Fruit fly (Drosophila melanogaster) whole organism, pupa: ENCODE results near the gene ppk30.
A peak's percentile ranks its signal among the peaks of the same experiment; 100 is the strongest.

ENCODE experiments used
- CG10348 ChIP-seq: fragments of 200-800 bp; sonication (Bioruptor generic); IDR thresholded peaks from 2 replicates; pipeline ENCODE4 v1.3.6; 2022; ENCODE audit warnings: missing biosample characterization, missing genetic modification characterization
- CG12605 ChIP-seq: fragments of 200-800 bp; sonication (Bioruptor generic); IDR thresholded peaks from 2 replicates; pipeline ENCODE4 v1.3.6; 2022; ENCODE audit warnings: missing biosample characterization, missing genetic modification characterization
- CG13204 ChIP-seq: fragments of 200-800 bp; sonication (Bioruptor generic); optimal IDR thresholded peaks from 2 replicates; lab custom pipeline; 2018; ENCODE audit warnings: missing biosample characterization, mild to moderate bottlenecking, missing genetic modification characterization, moderate library complexity
- CG14655 ChIP-seq: fragments of 200-800 bp; sonication (Bioruptor generic); optimal IDR thresholded peaks from 3 replicates; lab custom pipeline; 2017; ENCODE audit warnings: mild to moderate bottlenecking, missing biosample characterization, missing genetic modification reagents, missing genetic modification characterization
- CG15710 ChIP-seq: fragments of 200-800 bp; sonication (Bioruptor generic); optimal IDR thresholded peaks from 2 replicates; lab custom pipeline; 2018; ENCODE audit warnings: missing biosample characterization, mild to moderate bottlenecking, missing genetic modification characterization, moderate library complexity
- CG17806 ChIP-seq: fragments of 200-800 bp; sonication (Bioruptor generic); optimal IDR thresholded peaks from 2 replicates; lab custom pipeline; 2018; ENCODE audit warnings: missing biosample characterization, mild to moderate bottlenecking, missing genetic modification characterization, moderate library complexity
- CG32121 ChIP-seq: fragments of 200-800 bp; sonication (Bioruptor generic); IDR thresholded peaks from 2 replicates; pipeline ENCODE4 v1.3.6; 2022; ENCODE audit warnings: missing biosample characterization, missing genetic modification characterization
- CG34367 ChIP-seq: fragments of 200-800 bp; sonication (Bioruptor generic); optimal IDR thresholded peaks from 2 replicates; lab custom pipeline; 2018; ENCODE audit warnings: missing biosample characterization, mild to moderate bottlenecking, missing genetic modification characterization
- CG4496 ChIP-seq: fragments of 200-800 bp; sonication (Bioruptor generic); IDR thresholded peaks from 3 replicates; pipeline ENCODE4 v1.3.6; 2022; ENCODE audit warnings: missing biosample characterization, missing genetic modification characterization
- CG8159 ChIP-seq: fragments of 200-800 bp; sonication (Bioruptor generic); optimal IDR thresholded peaks from 3 replicates; lab custom pipeline; 2018; ENCODE audit warnings: missing biosample characterization, mild to moderate bottlenecking, missing genetic modification characterization, moderate library complexity
- CG8301 ChIP-seq: fragments of 200-800 bp; sonication (Bioruptor generic); optimal IDR thresholded peaks from 2 replicates; lab custom pipeline; 2018; ENCODE audit warnings: missing biosample characterization, mild to moderate bottlenecking, missing genetic modification characterization
- CG9948 ChIP-seq: fragments of 200-800 bp; sonication (Bioruptor generic); optimal IDR thresholded peaks from 2 replicates; lab custom pipeline; 2018; ENCODE audit warnings: missing biosample characterization, mild to moderate bottlenecking, missing genetic modification characterization, moderate library complexity
- D1 ChIP-seq: fragments of 200-800 bp; sonication (Bioruptor generic); optimal IDR thresholded peaks from 2 replicates; lab custom pipeline; 2018; ENCODE audit warnings: missing biosample characterization, mild to moderate bottlenecking, missing genetic modification characterization, moderate library complexity
- EcR ChIP-seq: fragments of 200-800 bp; sonication (Bioruptor generic); optimal IDR thresholded peaks from 3 replicates; lab custom pipeline; 2019; ENCODE audit warnings: missing biosample characterization, missing genetic modification characterization, mild to moderate bottlenecking, moderate library complexity, missing genetic modification reagents
- Ets98B ChIP-seq: fragments of 200-800 bp; sonication (Bioruptor generic); IDR thresholded peaks from 2 replicates; pipeline ENCODE4 v1.3.6; 2022; ENCODE audit warnings: missing biosample characterization, missing genetic modification characterization
- Pif1A ChIP-seq: fragments of 200-800 bp; sonication (Bioruptor generic); optimal IDR thresholded peaks from 3 replicates; lab custom pipeline; 2016; ENCODE audit warnings: missing biosample characterization, missing genetic modification characterization
- Pif1B ChIP-seq: fragments of 200-800 bp; sonication (Bioruptor generic); optimal IDR thresholded peaks from 3 replicates; lab custom pipeline; 2016; ENCODE audit warnings: missing biosample characterization, missing genetic modification characterization
- Snoo ChIP-seq: fragments of 200-800 bp; sonication (Bioruptor generic); optimal IDR thresholded peaks from 3 replicates; lab custom pipeline; 2017; ENCODE audit warnings: missing biosample characterization, mild to moderate bottlenecking, missing genetic modification characterization, inconsistent platforms
- fd96Ca ChIP-seq: fragments of 200-800 bp; sonication (Bioruptor generic); IDR thresholded peaks from 3 replicates; pipeline ENCODE4 v1.3.6; 2022; ENCODE audit warnings: missing biosample characterization, missing genetic modification characterization
- gl ChIP-seq: fragments of 200-800 bp; sonication (Bioruptor generic); optimal IDR thresholded peaks from 2 replicates; lab custom pipeline; 2018; ENCODE audit warnings: missing biosample characterization, mild to moderate bottlenecking, missing genetic modification characterization

Gene ppk30

DNA sequence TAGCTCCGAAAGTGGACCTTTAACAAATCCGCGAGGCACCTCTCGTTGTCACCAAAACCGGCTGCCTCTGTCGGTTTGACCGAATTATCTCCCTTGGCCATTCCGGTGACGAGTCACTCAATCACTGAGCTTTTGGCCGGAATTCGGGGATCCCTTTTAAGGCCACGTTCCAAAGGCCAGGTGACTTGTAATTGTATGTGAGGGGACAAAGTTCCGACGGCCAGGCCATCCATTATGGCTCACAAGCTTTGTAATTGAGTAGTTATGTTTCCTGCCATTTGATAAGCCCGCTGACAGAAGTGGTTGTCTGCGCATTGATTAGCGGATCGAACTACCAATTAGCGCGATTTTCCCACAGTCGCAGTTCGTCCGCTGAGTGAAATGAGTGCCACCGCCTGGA lies at the start of gene ppk30, which contains the start of gene ppk20:
TSS of gene ppk30 (plus strand) at position 373 of the 400 bp plus-strand sequence.
TSS of gene ppk20 (minus strand) at position 101 of the 400 bp plus-strand sequence.
- TF ChIP-seq Pif1A (GFP tag; lab: Kevin White, UChicago) (no peak), Ets98B (GFP tag; lab: Robert Waterston, UW) (no peak), CG9948 (no peak), CG13204 (GFP tag; lab: Kevin White, UChicago) (no peak), CG12605 (GFP tag; lab: Robert Waterston, UW) (no peak), gl (tag; lab: Kevin White, UChicago) (no peak), CG17806 (tag; lab: Kevin White, UChicago) (no peak), CG15710 (tag; lab: Kevin White, UChicago) (no peak), Snoo (tag; lab: Kevin White, UChicago) (no peak), CG8301 (tag; lab: Kevin White, UChicago) (no peak), CG4496 (no peak), CG14655 (GFP tag; lab: Kevin White, UChicago) (no peak), CG34367 (no peak), D1 (tag; lab: Kevin White, UChicago) (no peak), EcR (no peak)

DNA sequence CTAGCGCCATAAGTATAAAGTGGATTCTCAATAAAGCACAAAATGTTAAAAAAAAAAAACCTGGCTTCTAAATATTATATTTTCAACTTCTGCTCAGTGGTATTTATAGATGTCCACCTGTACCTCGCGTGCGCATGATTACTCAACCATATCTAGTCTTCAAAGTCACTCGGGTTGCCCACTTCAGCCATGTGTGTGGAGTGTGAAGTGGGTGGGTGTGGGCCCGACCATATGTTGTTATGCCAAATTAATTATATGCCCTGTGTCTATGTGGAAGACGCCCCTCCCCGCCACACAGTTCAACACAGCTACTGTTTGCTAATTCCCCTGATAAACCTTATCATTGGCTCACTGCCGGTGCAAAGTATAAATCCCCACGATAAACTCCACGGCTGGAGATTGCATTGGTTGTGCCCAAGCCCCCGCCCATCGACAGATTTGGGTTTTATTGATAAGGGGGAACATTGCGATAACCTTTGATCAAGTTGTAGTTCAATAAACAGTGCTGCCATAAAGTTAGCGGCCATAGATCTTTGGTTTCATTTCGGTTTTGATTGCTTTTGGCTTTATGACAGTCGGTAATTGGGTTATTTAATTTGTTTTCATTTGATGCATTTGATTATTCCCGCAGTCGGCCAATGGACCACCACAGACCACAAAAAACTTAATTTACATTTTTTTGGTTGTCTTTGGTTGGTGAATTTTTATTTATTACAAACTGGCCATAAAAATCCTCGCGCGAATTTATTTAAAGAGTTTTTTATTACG lies 48.1 kb upstream of the ppk30 start:
- TF ChIP-seq CG13204 (GFP tag; lab: Kevin White, UChicago) (no peak), CG10348 (no peak), CG34367 (no peak), EcR (no peak), CG17806 (tag; lab: Kevin White, UChicago) (no peak), CG8159 (no peak), Pif1A (GFP tag; lab: Kevin White, UChicago) (no peak), CG32121 (GFP tag; lab: Robert Waterston, UW) (no peak), CG15710 (tag; lab: Kevin White, UChicago) (no peak), CG14655 (GFP tag; lab: Kevin White, UChicago) (no peak)

dm6 chr3R:29625883-29626282 lies 43.1 kb upstream of the ppk30 start:
- TF ChIP-seq CG17806 (tag; lab: Kevin White, UChicago) (no peak), fd96Ca (GFP tag; lab: Robert Waterston, UW) (peak; percentile 51; the same call in 1 of the 3 replicates), CG4496 (0 out of 3 replicates have a peak, but pooled peaks have one; percentile 33), CG13204 (GFP tag; lab: Kevin White, UChicago) (peak; percentile 3), Ets98B (GFP tag; lab: Robert Waterston, UW) (peak; percentile 13; the same call in 1 of the 2 replicates), CG15710 (tag; lab: Kevin White, UChicago) (peak; percentile 46), CG8159 (peak; percentile 49), CG10348 (no peak), EcR (no peak)
- TF ChIP-seq, all 21 proteins: peak for 6

dm6 chr3R:29651488-29651887 lies 17.5 kb upstream of the ppk30 start:
- TF ChIP-seq CG8159 (peak; percentile 21), Pif1B (GFP tag; lab: Kevin White, UChicago) (no peak)
- TF ChIP-seq, all 21 proteins: peak for 1

DNA sequence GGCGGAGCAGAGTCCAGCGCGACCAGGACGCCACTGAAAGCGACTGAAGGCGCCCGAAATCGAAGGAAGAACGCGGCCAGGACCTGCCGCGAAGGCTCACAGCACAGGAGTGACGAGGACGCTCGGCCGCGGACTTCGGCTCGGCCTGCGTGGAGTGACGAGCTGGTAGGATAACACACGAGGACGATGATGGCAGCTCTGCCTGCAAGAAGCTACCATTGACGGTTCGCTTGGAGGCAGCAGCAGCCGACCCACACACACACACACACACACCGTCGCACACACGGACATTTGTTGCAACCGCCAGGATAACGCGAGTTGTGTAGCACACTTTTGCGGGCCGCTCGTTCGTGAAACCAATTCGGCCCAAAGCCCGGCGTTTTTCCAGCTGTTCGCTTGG lies 9.0 kb upstream of the ppk30 start, which contains the start of gene Dop1R2:
TSS of gene Dop1R2 (minus strand) at position 35 of the 400 bp plus-strand sequence.
- TF ChIP-seq CG4496: no peak
- TF ChIP-seq CG13204 (GFP tag; lab: Kevin White, UChicago): peak; percentile 23
- TF ChIP-seq CG10348: no peak

DNA sequence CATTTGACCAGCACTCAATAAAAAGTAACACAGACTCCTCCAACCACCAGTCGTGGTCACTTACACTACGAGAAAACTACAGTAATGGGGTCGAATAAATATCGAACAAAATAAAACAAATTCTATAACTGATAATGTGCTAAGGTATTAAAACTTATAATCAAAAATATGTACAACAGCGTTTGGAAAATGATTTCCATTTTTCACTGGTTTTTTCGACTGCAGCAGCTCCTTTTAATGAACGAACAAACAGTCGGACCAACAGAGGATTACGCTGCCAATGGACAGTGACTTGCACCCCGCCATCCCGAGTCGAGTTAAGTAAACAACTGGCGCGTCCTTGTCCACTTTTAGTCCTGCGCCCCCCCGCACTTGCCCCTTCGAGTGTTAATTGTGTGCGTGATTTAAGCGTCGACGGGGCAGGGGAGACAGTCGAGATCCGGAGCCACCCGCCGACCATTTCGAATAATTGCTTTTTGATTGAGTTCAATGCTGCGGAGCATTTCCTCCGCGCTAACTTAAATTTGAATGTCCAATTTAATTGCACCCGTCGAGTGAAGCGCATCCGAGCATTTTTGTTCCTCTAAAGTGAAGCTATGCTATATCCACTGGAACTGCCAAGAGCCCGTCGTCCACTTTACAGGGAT lies 4.6 kb upstream of the ppk30 start, which contains the start of gene ppk21:
TSS of gene ppk21 (plus strand) at position 597 of the 647 bp plus-strand sequence.
- no peak for TF ChIP-seq CG14655 (GFP tag; lab: Kevin White, UChicago)
- no peak for TF ChIP-seq CG9948
- TF ChIP-seq CG34367: no peak
- no peak for TF ChIP-seq Pif1B (GFP tag; lab: Kevin White, UChicago)
- TF ChIP-seq Snoo (tag; lab: Kevin White, UChicago): no peak
- no peak for TF ChIP-seq gl (tag; lab: Kevin White, UChicago)
- TF ChIP-seq CG12605 (GFP tag; lab: Robert Waterston, UW): no peak

DNA sequence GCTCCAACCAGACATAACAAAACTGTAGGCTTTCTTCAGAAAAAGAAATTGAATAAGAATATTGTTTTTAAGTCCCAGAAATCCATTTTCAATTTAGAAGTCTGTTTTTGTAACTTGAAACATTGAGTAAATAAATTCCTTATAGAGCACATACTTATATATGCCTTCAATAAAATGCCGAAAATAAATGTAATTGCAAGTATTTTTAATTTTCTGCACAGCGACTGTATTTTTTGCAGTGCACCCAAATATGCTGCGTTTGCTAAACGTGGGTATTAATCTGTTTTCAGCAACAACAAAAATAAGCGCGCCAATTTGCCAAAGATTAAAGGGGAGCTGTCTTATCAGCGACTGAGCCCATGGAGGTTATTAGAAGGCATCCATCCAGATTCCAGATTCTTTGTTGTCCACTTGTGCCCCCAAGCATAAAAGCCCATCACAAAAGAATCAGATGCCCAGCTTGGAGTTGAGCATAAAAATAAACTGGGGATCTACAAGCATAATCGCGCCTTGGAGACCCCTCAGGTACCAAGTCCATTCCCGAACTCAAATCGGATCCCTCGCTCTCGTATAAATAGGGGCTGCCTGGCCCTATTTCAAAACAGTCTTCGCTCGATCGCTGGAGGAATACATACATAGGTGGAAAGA lies 2.2 kb downstream of the ppk30 start, which contains the start of gene Obp99a:
TSS of gene Obp99a (plus strand) at position 598 of the 648 bp plus-strand sequence.
- no peak for TF ChIP-seq Snoo (tag; lab: Kevin White, UChicago)
- TF ChIP-seq CG32121 (GFP tag; lab: Robert Waterston, UW): no peak
- TF ChIP-seq CG14655 (GFP tag; lab: Kevin White, UChicago): no peak
- no peak for TF ChIP-seq CG8159
- no peak for TF ChIP-seq CG8301 (tag; lab: Kevin White, UChicago)
